Worm (Caenorhabditis elegans): ENCODE results near the gene rfc-4.

rfc-4 gene

ce11 chrIII:6958674-6959241 lies 13.3 kb upstream of the rfc-4 start (continued):
- TF ChIP-seq lin-40 (tag; optimal IDR thresholded peaks at IDR 0.05) (no peak), ztf-22 (GFP tag; optimal IDR thresholded peaks at IDR 0.05) (no peak), F57A8.1 (GFP tag; optimal IDR thresholded peaks at IDR 0.05) (no peak), dpff-1 (tag; optimal IDR thresholded peaks at IDR 0.05) (peak; percentile 40), F49E8.2 (tag; optimal IDR thresholded peaks at IDR 0.05; ENCODE audit: insufficient read depth) (peak; percentile 33), let-526 (GFP tag; IDR thresholded peaks at IDR 0.05) (no peak), akir-1 (GFP tag; optimal IDR thresholded peaks at IDR 0.05) (no peak), ceh-27 (GFP tag; optimal IDR thresholded peaks at IDR 0.05) (no peak), B0336.3 (GFP tag; IDR thresholded peaks at IDR 0.05) (peak; percentile 82), let-607 (tag; optimal IDR thresholded peaks at IDR 0.05) (no peak), nfyb-1 (GFP tag; IDR thresholded peaks at IDR 0.05) (peak; percentile 49; the same call in 1 of the 2 replicates), D2030.7 (GFP tag; IDR thresholded peaks at IDR 0.05) (no peak), K11D2.4 (GFP tag; IDR thresholded peaks at IDR 0.05) (no peak), pbrm-1 (GFP tag; IDR thresholded peaks at IDR 0.05) (0 out of 2 replicates have a peak, but pooled peaks have one; percentile 21), F23B12.7 (tag; optimal IDR thresholded peaks at IDR 0.05; ENCODE audit: insufficient read depth) (no peak), pha-4 (tag; optimal IDR thresholded peaks at IDR 0.05) (no peak), rcor-1 (GFP tag; IDR thresholded peaks at IDR 0.05) (no peak), F10E7.11 (tag; optimal IDR thresholded peaks at IDR 0.05) (no peak), atf-7 (tag; optimal IDR thresholded peaks at IDR 0.05) (no peak), ekl-4 (GFP tag; IDR thresholded peaks at IDR 0.05) (peak; percentile 70), T26A5.8 (tag; optimal IDR thresholded peaks at IDR 0.05) (no peak), tbx-9 (tag; optimal IDR thresholded peaks at IDR 0.05; ENCODE audit: borderline replicate concordance) (no peak), snpc-3.4 (tag; optimal IDR thresholded peaks at IDR 0.05) (peak; percentile 52), C17E4.6 (GFP tag; IDR thresholded peaks at IDR 0.05) (no peak), unc-62 (GFP tag; optimal IDR thresholded peaks at IDR 0.05) (no peak), madf-10 (tag; optimal IDR thresholded peaks at IDR 0.05) (no peak), repo-1 (tag; optimal IDR thresholded peaks at IDR 0.05) (peak; percentile 5), cebp-2 (GFP tag; IDR thresholded peaks at IDR 0.05) (no peak), nhr-120 (GFP tag; IDR thresholded peaks at IDR 0.05) (no peak), T07F8.4 (tag; optimal IDR thresholded peaks at IDR 0.05) (no peak), Y53F4B.3 (GFP tag; IDR thresholded peaks at IDR 0.05) (no peak), F52B5.7 (tag; optimal IDR thresholded peaks at IDR 0.05) (no peak), tbp1 (GFP tag; optimal IDR thresholded peaks at IDR 0.05) (no peak), ceh-79 (tag; optimal IDR thresholded peaks at IDR 0.05) (no peak), rpc-1 (optimal IDR thresholded peaks at IDR 0.05) (no peak), rpc-1 (tag; optimal IDR thresholded peaks at IDR 0.05) (no peak), zfh-2 (GFP tag; conservative IDR thresholded peaks at IDR 0.05) (no peak), athp-1 (tag; optimal IDR thresholded peaks at IDR 0.05) (peak; percentile 71), ceh-100 (GFP tag; IDR thresholded peaks at IDR 0.05) (no peak), hmg-1.2 (GFP tag; IDR thresholded peaks at IDR 0.05) (no peak; the same call in none of the 2 replicates), efl-1 (GFP tag; optimal IDR thresholded peaks at IDR 0.05) (peak; percentile 64), lir-1 (GFP tag; conservative IDR thresholded peaks at IDR 0.05) (no peak), madf-6 (GFP tag; IDR thresholded peaks at IDR 0.05) (peak; percentile 76), him-1 (tag; optimal IDR thresholded peaks at IDR 0.05) (peak; percentile 99), sea-2 (GFP tag; IDR thresholded peaks at IDR 0.05) (no peak), somi-1 (GFP tag; optimal IDR thresholded peaks at IDR 0.05) (no peak), ama-1 (optimal IDR thresholded peaks at IDR 0.05) (no peak), ama-1 (GFP tag; optimal IDR thresholded peaks at IDR 0.05) (peak in 1 of 2 experiments; percentile 75), ceh-58 (GFP tag; IDR thresholded peaks at IDR 0.05) (no peak)

Measured in whole organism, young adult.